Worm (Caenorhabditis elegans) whole organism, young adult: ENCODE results near the gene F36H12.3.

ENCODE experiments used
- F22D6.2 ChIP-seq: sonication (generic microtip); optimal IDR thresholded peaks from 2 replicates; lab custom pipeline; 2016; ENCODE audit warnings: mild to moderate bottlenecking, missing genetic modification characterization, missing compliant biosample characterization
- F57C9.4 ChIP-seq: sonication (generic microtip); optimal IDR thresholded peaks from 2 replicates; lab custom pipeline; 2017; ENCODE audit warnings: mild to moderate bottlenecking, missing genetic modification characterization, missing compliant biosample characterization
- ama-1 ChIP-seq, 3 experiments: fragments of 150-350 bp in 1 of 3; sonication (generic microtip) in 2 of 3; optimal IDR thresholded peaks; 2 replicates each; lab custom pipeline; 2014 to 2018; ENCODE audit warnings: missing biosample characterization in 2 of 3, missing genetic modification characterization in 2 of 3, missing genetic modification reagents in 2 of 3
- attf-6 ChIP-seq: fragments of 200-800 bp; sonication (Bioruptor generic); IDR thresholded peaks from 2 replicates; pipeline ENCODE4 v1.3.6; 2022; ENCODE audit warnings: missing genetic modification reagents, missing genetic modification characterization, missing compliant biosample characterization
- efl-1 ChIP-seq: fragments of 150-350 bp; optimal IDR thresholded peaks from 2 replicates; lab custom pipeline; 2014; ENCODE audit warnings: missing biosample characterization, missing genetic modification reagents, missing genetic modification characterization
- madf-10 ChIP-seq: sonication (generic microtip); optimal IDR thresholded peaks from 2 replicates; lab custom pipeline; 2016; ENCODE audit warnings: mild to moderate bottlenecking, missing genetic modification characterization, missing compliant biosample characterization
- mel-28 ChIP-seq: sonication (generic microtip); optimal IDR thresholded peaks from 2 replicates; lab custom pipeline; 2016; ENCODE audit warnings: borderline replicate concordance, mild to moderate bottlenecking, missing genetic modification characterization, missing compliant biosample characterization
- sptf-2 ChIP-seq: fragments of 200-800 bp; sonication (Bioruptor generic); optimal IDR thresholded peaks from 2 replicates; lab custom pipeline; 2018; ENCODE audit warnings: mild to moderate bottlenecking, missing genetic modification characterization, missing compliant biosample characterization
- xnd-1 ChIP-seq: sonication (generic microtip); optimal IDR thresholded peaks from 2 replicates; lab custom pipeline; 2016; ENCODE audit warnings: missing genotype, missing genetic modification reagents, missing genetic modification characterization, missing compliant biosample characterization

DNA sequence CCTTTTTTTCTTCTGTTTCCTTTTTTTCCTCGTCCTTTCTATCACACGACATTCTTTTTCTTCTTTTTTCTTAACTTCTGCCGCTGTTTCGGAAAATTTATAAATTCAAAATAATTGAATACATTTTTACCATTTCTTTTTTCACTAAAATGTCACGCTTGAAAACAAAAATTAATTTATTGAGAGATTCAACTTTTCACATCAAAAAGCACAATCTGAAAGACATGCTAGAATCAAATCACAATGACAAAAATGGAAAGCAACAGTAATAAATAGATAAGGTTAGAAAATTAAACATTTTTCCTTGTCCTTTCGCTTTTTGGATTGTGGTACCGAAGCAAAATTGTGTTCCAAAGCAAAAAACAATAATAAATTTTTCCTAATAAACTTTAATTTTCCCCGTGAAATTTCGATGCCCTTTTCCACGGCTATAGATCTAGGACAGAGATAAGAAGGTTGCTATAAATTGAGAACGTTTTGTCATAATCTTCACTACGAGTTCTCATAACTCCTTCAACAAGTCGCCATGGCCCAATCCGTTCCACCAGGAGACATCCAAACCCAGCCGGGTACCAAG is 24.9 kb downstream of the F36H12.3 start, which contains the start of the genes ZK354.6 and msp-113:
- TF ChIP-seq sptf-2 (GFP tag; lab: Kevin White, UChicago) = no peak
- TF ChIP-seq F57C9.4 (tag; lab: Kevin White, UChicago) = no peak
- no peak for TF ChIP-seq xnd-1
- TF ChIP-seq ama-1 (optimal IDR thresholded peaks at IDR 0.05; lab: Kevin White, UChicago) = no peak
- no peak for TF ChIP-seq ama-1 (GFP tag; optimal IDR thresholded peaks at IDR 0.05; lab: Kevin White, UChicago)
- TF ChIP-seq madf-10 = no peak
- no peak for TF ChIP-seq efl-1 (GFP tag; lab: Kevin White, UChicago)
- TF ChIP-seq F22D6.2 (tag; lab: Kevin White, UChicago) = no peak
- TF ChIP-seq mel-28 = no peak
- no peak for TF ChIP-seq attf-6 (GFP tag; lab: Robert Waterston, UW)
